Fruit fly (Drosophila melanogaster): Measurements from ENCODE around the gene Ptpmeg2.

The Ptpmeg2 gene

DNA sequence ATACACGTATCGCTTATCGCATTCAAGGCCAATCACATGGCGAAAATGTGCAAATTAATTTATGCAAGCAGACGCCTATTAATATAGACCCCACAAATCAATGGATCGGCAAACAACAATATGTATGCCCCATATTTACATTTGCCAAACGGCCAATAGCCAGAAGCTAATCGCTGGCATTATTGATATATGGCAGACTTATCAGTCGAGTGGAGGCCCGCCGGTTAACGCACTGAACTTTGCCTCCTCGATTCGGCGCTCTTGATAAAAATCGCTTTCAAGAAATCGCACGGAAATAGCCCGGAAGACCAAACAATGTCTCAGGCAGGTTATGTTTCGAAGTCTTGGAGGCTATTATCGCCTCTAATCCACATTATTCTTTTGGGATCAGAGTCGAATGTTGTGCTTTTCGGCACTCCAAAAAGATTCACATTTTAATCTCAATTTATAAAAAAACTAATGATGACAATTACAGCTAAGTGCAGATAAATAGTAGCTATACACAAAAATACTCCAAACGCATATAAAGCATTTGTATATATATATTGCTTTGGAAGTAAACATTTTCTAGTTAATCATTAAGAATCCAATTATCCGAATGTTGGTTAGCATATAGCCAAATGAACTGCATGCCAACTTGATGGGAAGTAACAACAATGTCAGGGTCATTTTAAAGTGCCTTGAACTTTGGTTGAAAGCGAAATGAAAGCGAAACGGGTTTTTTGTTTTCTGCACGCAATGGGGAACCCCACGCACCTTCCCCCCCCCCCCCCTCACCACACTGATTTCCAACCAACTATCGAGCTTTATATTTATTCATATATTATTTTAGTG is 82.2 kb downstream of the Ptpmeg2 start:
- TF ChIP-seq noc (tag; optimal IDR thresholded peaks at IDR 0.05) = no peak
